Fruit fly (Drosophila melanogaster): ENCODE data around the gene CG32269.

CG32269 gene

DNA sequence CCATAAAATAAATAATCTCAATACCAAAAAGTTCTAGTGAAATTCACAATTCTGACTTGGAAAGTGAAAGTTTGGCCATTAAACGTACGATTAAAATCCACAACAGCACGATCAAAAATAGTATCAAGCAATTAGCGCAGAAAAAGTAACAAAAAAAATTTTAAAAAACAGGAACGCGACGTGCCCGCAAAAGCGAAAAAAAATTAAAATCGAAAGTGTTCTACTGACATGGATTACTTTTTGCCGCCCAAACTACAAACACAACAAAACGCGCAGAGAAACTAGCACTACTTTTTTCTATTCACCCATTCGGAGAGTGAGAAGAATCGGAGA lies 40.8 kb upstream of the CG32269 start:
- TF ChIP-seq Myc (optimal IDR thresholded peaks at IDR 0.05) (no peak), Hr83 (GFP tag; optimal IDR thresholded peaks at IDR 0.05; ENCODE audit: poor library complexity, severe bottlenecking) (peak; percentile 82), sage (GFP tag; optimal IDR thresholded peaks at IDR 0.05) (no peak), Abd-B (GFP tag; optimal IDR thresholded peaks at IDR 0.05) (no peak), Dif (GFP tag; optimal IDR thresholded peaks at IDR 0.05; ENCODE audit: partially characterized antibody) (no peak), CG32264 (GFP tag; optimal IDR thresholded peaks at IDR 0.05) (no peak)

DNA sequence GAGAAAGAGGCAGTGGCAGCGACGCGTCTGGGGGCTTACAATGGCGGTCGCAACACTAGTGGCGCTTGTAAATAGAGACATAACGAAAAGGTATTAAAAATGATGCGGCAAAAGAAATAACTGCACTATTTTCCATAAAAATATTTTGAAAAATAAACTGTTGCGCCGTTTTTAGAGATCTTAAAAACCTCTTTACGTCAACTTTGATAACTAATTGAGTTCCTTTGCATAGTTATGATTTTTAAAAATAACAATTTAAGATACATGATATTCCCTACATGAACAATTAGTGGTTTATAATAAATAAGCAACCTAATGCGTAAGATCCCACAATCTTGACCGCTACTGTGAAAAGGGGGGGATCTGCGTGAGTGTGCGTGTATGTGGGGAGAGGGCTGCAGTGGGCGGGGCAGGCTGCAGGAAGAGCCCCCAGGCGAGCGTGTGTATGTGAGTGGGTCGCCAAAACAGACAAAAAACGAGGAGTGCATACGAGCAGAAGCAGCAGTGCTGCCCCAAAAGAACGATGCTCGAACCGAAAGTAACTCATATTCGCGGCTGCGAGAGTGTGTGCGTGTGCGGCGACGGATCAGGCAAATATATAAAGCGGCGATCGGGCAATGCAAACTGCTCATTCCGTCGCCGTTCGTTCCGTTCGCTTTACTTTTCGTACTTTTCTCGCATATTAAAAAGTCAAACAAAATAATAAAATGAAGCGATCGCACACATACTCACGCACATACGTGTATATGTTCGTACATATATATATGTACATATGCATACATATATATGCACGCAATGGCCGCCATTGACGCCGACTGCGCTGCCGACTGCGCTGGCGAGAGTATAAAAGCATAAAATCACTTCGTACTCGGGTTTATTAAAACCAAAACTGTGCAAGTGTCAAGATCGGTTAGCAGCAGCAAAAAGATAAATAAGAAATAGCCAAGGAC lies 40.2 kb upstream of the CG32269 start:
- TF ChIP-seq jim (GFP tag; optimal IDR thresholded peaks at IDR 0.05), result peak; percentile 99
- peak; percentile 98 for TF ChIP-seq fru (GFP tag; optimal IDR thresholded peaks at IDR 0.05)
- TF ChIP-seq br (GFP tag; optimal IDR thresholded peaks at IDR 0.05), result peak; percentile 98
- no peak for TF ChIP-seq Abd-B (GFP tag; optimal IDR thresholded peaks at IDR 0.05)
- TF ChIP-seq psq (GFP tag; optimal IDR thresholded peaks at IDR 0.05), result peak; percentile 98
- TF ChIP-seq Rel (GFP tag; optimal IDR thresholded peaks at IDR 0.05), result peak; percentile 95
- peak; percentile 87 for TF ChIP-seq Rel (tag; optimal IDR thresholded peaks at IDR 0.05)
- peak; percentile 92 for TF ChIP-seq Hnf4 (GFP tag; optimal IDR thresholded peaks at IDR 0.05)
- TF ChIP-seq pan (optimal IDR thresholded peaks at IDR 0.05), result no peak
- peak; percentile 99 for TF ChIP-seq woc (GFP tag; optimal IDR thresholded peaks at IDR 0.05)
- TF ChIP-seq N (GFP tag; optimal IDR thresholded peaks at IDR 0.05), result peak; percentile 25
- peak; percentile 53 for TF ChIP-seq Dif (GFP tag; optimal IDR thresholded peaks at IDR 0.05; ENCODE audit: partially characterized antibody)
- peak in 1 of 2 experiments; percentile 59 for TF ChIP-seq dl (GFP tag; optimal IDR thresholded peaks at IDR 0.05; ENCODE audit: insufficient read depth in 1 of 2, partially characterized antibody in 2 of 2)
- TF ChIP-seq Vsx2 (GFP tag; optimal IDR thresholded peaks at IDR 0.05; ENCODE audit: partially characterized antibody), result peak; percentile 39
- peak; percentile 99 for TF ChIP-seq ey (GFP tag; optimal IDR thresholded peaks at IDR 0.05)
- no peak for TF ChIP-seq usp (GFP tag; optimal IDR thresholded peaks at IDR 0.05)
- peak; percentile 99 for TF ChIP-seq Sp1 (GFP tag; optimal IDR thresholded peaks at IDR 0.05)
- TF ChIP-seq CG32264 (GFP tag; optimal IDR thresholded peaks at IDR 0.05), result peak; percentile 96
- TF ChIP-seq CrebA (GFP tag; optimal IDR thresholded peaks at IDR 0.05; ENCODE audit: borderline replicate concordance), result peak; percentile 91
- TF ChIP-seq rgr (GFP tag; optimal IDR thresholded peaks at IDR 0.05), result peak; percentile 99
- peak; percentile 86 for TF ChIP-seq Mio (GFP tag; optimal IDR thresholded peaks at IDR 0.05)
- TF ChIP-seq Jra (GFP tag; optimal IDR thresholded peaks at IDR 0.05), result peak; percentile 95
- TF ChIP-seq OdsH (GFP tag; optimal IDR thresholded peaks at IDR 0.05), result peak; percentile 99
- peak; percentile 18 for TF ChIP-seq sv (GFP tag; optimal IDR thresholded peaks at IDR 0.05)
- TF ChIP-seq CG9705 (GFP tag; optimal IDR thresholded peaks at IDR 0.05), result peak; percentile 98
- peak; percentile 97 for TF ChIP-seq Dfd (GFP tag; optimal IDR thresholded peaks at IDR 0.05)
- TF ChIP-seq foxo (GFP tag; optimal IDR thresholded peaks at IDR 0.05), result peak; percentile 93 to 99
- peak; percentile 95 for TF ChIP-seq tai (GFP tag; optimal IDR thresholded peaks at IDR 0.05)
- TF ChIP-seq brk (GFP tag; optimal IDR thresholded peaks at IDR 0.05), result peak; percentile 93
- TF ChIP-seq dmrt93B (GFP tag; optimal IDR thresholded peaks at IDR 0.05), result peak; percentile 99
- no peak for TF ChIP-seq Myc (optimal IDR thresholded peaks at IDR 0.05)
- TF ChIP-seq HLH106 (tag; optimal IDR thresholded peaks at IDR 0.05), result peak; percentile 98
- peak; percentile 92 for TF ChIP-seq dsf (GFP tag; optimal IDR thresholded peaks at IDR 0.05; ENCODE audit: borderline replicate concordance)
- TF ChIP-seq Hr83 (GFP tag; optimal IDR thresholded peaks at IDR 0.05; ENCODE audit: poor library complexity, severe bottlenecking), result peak; percentile 96
- no peak for TF ChIP-seq Hr78 (GFP tag; optimal IDR thresholded peaks at IDR 0.05)
- TF ChIP-seq GATAd (GFP tag; optimal IDR thresholded peaks at IDR 0.05), result peak; percentile 89
- TF ChIP-seq lola (GFP tag; optimal IDR thresholded peaks at IDR 0.05), result no peak
- TF ChIP-seq sage (GFP tag; optimal IDR thresholded peaks at IDR 0.05), result peak; percentile 95
- TF ChIP-seq h (GFP tag; optimal IDR thresholded peaks at IDR 0.05), result peak; percentile 99
